Fruit fly (Drosophila melanogaster) whole organism, adult: ENCODE measurements around the gene amon.

ENCODE experiments used
- CG11617 ChIP-seq: fragments of 200-800 bp; sonication (Bioruptor generic); optimal IDR thresholded peaks from 2 replicates; lab custom pipeline; 2017; ENCODE audit warnings: mild to moderate bottlenecking, missing biosample characterization, missing genetic modification reagents, missing genetic modification characterization
- CG12768 ChIP-seq: fragments of 200-800 bp; sonication (Bioruptor generic); optimal IDR thresholded peaks from 2 replicates; lab custom pipeline; 2017; ENCODE audit warnings: missing biosample characterization, missing genetic modification characterization, mild to moderate bottlenecking, moderate library complexity, missing genetic modification reagents
- CG14711 ChIP-seq: fragments of 200-800 bp; sonication (Bioruptor generic); optimal IDR thresholded peaks from 2 replicates; lab custom pipeline; 2018; ENCODE audit warnings: missing biosample characterization, mild to moderate bottlenecking, missing genetic modification characterization, moderate library complexity
- CG1620 ChIP-seq: fragments of 200-800 bp; sonication (Bioruptor generic); optimal IDR thresholded peaks from 2 replicates; lab custom pipeline; 2016; ENCODE audit warnings: missing biosample characterization, missing genetic modification characterization
- CG33017 ChIP-seq: fragments of 200-800 bp; sonication (Bioruptor generic); optimal IDR thresholded peaks from 2 replicates; lab custom pipeline; 2018; ENCODE audit warnings: missing biosample characterization, mild to moderate bottlenecking, missing genetic modification characterization, moderate library complexity
- CG5204 ChIP-seq: fragments of 200-800 bp; sonication (Bioruptor generic); optimal IDR thresholded peaks from 2 replicates; lab custom pipeline; 2016; ENCODE audit warnings: missing biosample characterization, missing genetic modification characterization
- CG7045 ChIP-seq: fragments of 200-800 bp; sonication (Bioruptor generic); optimal IDR thresholded peaks from 2 replicates; lab custom pipeline; 2017; ENCODE audit warnings: missing biosample characterization, mild to moderate bottlenecking, missing genetic modification characterization
- CG7101 ChIP-seq: fragments of 200-800 bp; sonication (Bioruptor generic); optimal IDR thresholded peaks from 2 replicates; lab custom pipeline; 2018; ENCODE audit warnings: missing biosample characterization, mild to moderate bottlenecking, missing genetic modification characterization, moderate library complexity
- Clk ChIP-seq: fragments of 200-800 bp; sonication (Bioruptor generic); optimal IDR thresholded peaks from 2 replicates; lab custom pipeline; 2017; ENCODE audit warnings: missing biosample characterization, missing genetic modification characterization
- Crg-1 ChIP-seq: fragments of 200-800 bp; sonication (Bioruptor generic); optimal IDR thresholded peaks from 2 replicates; lab custom pipeline; 2016; ENCODE audit warnings: missing biosample characterization, missing genetic modification characterization
- Hr96 ChIP-seq: fragments of 200-800 bp; sonication (Bioruptor generic); optimal IDR thresholded peaks from 2 replicates; lab custom pipeline; 2016; ENCODE audit warnings: missing biosample characterization, missing genetic modification characterization
- Mnt ChIP-seq: fragments of 200-800 bp; sonication (Bioruptor generic); optimal IDR thresholded peaks from 2 replicates; lab custom pipeline; 2016; ENCODE audit warnings: missing biosample characterization, mild to moderate bottlenecking, missing genetic modification characterization
- bab1 ChIP-seq: fragments of 200-800 bp; sonication (Bioruptor generic); optimal IDR thresholded peaks from 3 replicates; lab custom pipeline; 2019; ENCODE audit warnings: missing biosample characterization, mild to moderate bottlenecking, missing genetic modification characterization, moderate library complexity
- cic ChIP-seq: fragments of 200-800 bp; sonication (Bioruptor generic); optimal IDR thresholded peaks from 2 replicates; lab custom pipeline; 2017; ENCODE audit warnings: missing biosample characterization, mild to moderate bottlenecking, missing genetic modification characterization, moderate library complexity
- cnc ChIP-seq, 2 experiments: fragments of >200 bp; optimal IDR thresholded peaks; 2 replicates each; lab custom pipeline; 2017
- kay ChIP-seq: fragments of 200-800 bp; sonication (Bioruptor generic); peaks from one replicate; lab custom pipeline; 2016; ENCODE audit warnings: missing biosample characterization, missing genetic modification characterization, borderline replicate concordance
- ovo ChIP-seq: fragments of 200-800 bp; sonication (Bioruptor generic); optimal IDR thresholded peaks from 2 replicates; lab custom pipeline; 2016; ENCODE audit warnings: missing biosample characterization, missing genetic modification characterization
- pad ChIP-seq: fragments of 200-800 bp; sonication (Bioruptor generic); optimal IDR thresholded peaks from 3 replicates; lab custom pipeline; 2017; ENCODE audit warnings: missing biosample characterization, missing genetic modification characterization, mild to moderate bottlenecking, moderate library complexity, missing genetic modification reagents
- tj ChIP-seq: fragments of 200-800 bp; sonication (Bioruptor generic); optimal IDR thresholded peaks from 3 replicates; lab custom pipeline; 2017; ENCODE audit warnings: missing biosample characterization, mild to moderate bottlenecking, missing genetic modification characterization, moderate library complexity
- toe ChIP-seq: fragments of 200-800 bp; sonication (Bioruptor generic); optimal IDR thresholded peaks from 2 replicates; lab custom pipeline; 2016; ENCODE audit warnings: missing biosample characterization, missing genetic modification characterization

Gene amon

DNA sequence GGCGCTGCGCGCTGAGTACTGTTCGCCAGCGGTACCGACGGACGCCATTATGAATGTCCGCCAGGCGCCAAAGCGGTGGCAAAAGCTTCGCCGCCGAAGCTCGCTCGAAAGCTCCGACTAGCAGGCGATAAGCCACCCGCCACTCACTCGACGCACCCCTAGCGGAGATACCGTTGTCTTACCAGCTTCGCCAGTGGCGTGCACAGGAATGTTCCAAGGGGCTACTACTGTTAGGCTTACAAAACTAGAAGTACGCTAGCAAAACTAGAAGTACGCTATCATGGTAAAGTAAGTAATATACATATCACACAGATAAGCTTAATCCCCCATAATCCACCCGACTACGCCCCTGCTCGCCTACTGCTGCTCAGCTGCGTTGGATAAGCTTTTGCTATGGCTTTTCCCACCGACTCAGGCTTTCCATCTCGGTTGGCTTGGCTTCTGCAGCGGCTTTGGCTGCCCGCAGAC, at the start of gene amon:
amon (minus strand) TSS at position 51 of the 468 bp plus-strand sequence.
- TF ChIP-seq cnc (optimal IDR thresholded peaks at IDR 0.05; lab: Kevin White, UChicago) (no peak), CG1620 (GFP tag; lab: Kevin White, UChicago) (peak; percentile 86), CG11617 (GFP tag; lab: Kevin White, UChicago) (peak; percentile 96), CG12768 (GFP tag; lab: Kevin White, UChicago) (peak; percentile 100), cic (GFP tag; lab: Kevin White, UChicago) (peak; percentile 95), Clk (peak; percentile 100), pad (peak; percentile 94), Mnt (GFP tag; lab: Kevin White, UChicago) (peak; percentile 91), tj (peak; percentile 83), CG14711 (tag; lab: Kevin White, UChicago) (peak; percentile 92), CG33017 (peak; percentile 98), ovo (GFP tag; lab: Kevin White, UChicago) (peak; percentile 92), bab1 (no peak), Crg-1 (GFP tag; lab: Kevin White, UChicago) (peak; percentile 96), Hr96 (GFP tag; lab: Kevin White, UChicago) (peak; percentile 99), CG5204 (GFP tag; lab: Kevin White, UChicago) (peak; percentile 99), kay (GFP tag; lab: Kevin White, UChicago) (no peak), CG7101 (tag; lab: Kevin White, UChicago) (peak; percentile 97), CG7045 (GFP tag; lab: Kevin White, UChicago) (peak; percentile 100), toe (GFP tag; lab: Kevin White, UChicago) (peak; percentile 99)

DNA sequence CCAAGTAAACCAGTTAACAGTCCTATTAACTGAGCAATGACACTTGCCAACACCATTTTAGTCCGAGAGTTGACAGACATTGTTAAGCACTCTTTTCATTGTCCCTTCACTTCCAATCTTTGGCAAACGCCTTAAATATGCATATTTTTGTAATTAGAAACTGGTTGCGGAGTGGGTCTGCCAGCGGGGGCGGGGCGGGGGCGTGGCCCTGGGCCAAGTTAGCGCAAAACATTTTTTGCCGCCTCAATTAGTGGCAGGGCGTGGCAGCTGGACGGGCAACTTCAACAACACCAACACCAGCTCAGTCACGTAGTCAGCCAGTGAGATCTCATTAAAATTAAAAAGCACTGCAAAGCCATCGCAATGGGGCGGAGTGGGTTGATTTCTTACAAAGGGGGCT, 47.7 kb upstream of the amon start:
- TF ChIP-seq cnc (optimal IDR thresholded peaks at IDR 0.05; lab: Kevin White, UChicago) (no peak), cic (GFP tag; lab: Kevin White, UChicago) (no peak), pad (no peak), CG7101 (tag; lab: Kevin White, UChicago) (no peak), CG1620 (GFP tag; lab: Kevin White, UChicago) (no peak), kay (GFP tag; lab: Kevin White, UChicago) (no peak), Clk (no peak), CG33017 (no peak), toe (GFP tag; lab: Kevin White, UChicago) (no peak), CG11617 (GFP tag; lab: Kevin White, UChicago) (no peak)

DNA sequence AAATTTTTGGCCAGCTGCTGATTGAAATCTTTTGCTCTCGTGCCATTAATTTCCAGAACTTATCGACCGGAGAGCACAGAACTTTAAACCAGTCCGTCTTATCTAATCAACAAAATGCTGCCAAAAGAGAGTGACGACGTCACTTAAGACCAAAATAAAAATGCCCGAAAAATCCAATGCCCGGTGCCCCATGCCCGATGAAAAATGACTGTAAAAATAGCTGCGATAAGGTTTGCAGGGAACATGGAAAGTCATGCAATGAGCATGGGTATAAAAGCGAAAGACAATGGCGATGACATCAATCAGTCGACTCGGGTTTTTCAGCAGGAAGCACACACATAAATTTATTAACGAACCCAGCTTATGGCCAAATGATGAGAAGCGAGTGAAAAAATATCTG, 23.4 kb upstream of the amon start, which contains the start of gene CG14247:
CG14247 (plus strand) TSS at position 301 of the 400 bp plus-strand sequence.
- no peak for TF ChIP-seq cic (GFP tag; lab: Kevin White, UChicago)
- TF ChIP-seq Hr96 (GFP tag; lab: Kevin White, UChicago), result no peak
- TF ChIP-seq bab1, result no peak
- TF ChIP-seq CG7101 (tag; lab: Kevin White, UChicago), result no peak
- no peak for TF ChIP-seq pad
- no peak for TF ChIP-seq CG14711 (tag; lab: Kevin White, UChicago)
- no peak for TF ChIP-seq ovo (GFP tag; lab: Kevin White, UChicago)
- no peak for TF ChIP-seq tj
- TF ChIP-seq CG12768 (GFP tag; lab: Kevin White, UChicago), result no peak
- TF ChIP-seq kay (GFP tag; lab: Kevin White, UChicago), result no peak
- TF ChIP-seq CG11617 (GFP tag; lab: Kevin White, UChicago), result no peak

DNA sequence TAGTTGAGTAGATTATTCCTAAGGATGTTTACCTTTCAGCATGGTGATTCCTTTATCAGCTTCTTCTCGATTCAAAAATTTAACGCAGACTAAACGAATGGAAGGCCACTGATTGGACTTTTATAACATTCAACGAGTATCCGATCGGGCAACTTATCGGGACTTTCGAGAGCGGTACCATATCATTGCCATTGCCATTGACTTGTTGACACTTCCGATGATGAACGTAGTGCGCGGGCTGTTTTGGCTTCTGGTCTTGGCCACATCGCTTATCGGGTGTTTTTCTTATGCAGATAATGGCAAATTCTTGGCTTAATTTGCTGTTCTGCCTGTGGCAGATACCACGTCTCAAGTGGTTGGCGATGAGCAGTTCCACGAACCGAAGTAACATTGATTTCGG, 22.2 kb upstream of the amon start, which contains the start of gene CG6403:
CG6403 (minus strand) TSS at position 101 of the 400 bp plus-strand sequence.
- TF ChIP-seq CG33017 (no peak), CG1620 (GFP tag; lab: Kevin White, UChicago) (no peak), CG5204 (GFP tag; lab: Kevin White, UChicago) (no peak), cic (GFP tag; lab: Kevin White, UChicago) (no peak), tj (no peak), bab1 (no peak), cnc (optimal IDR thresholded peaks at IDR 0.05; lab: Kevin White, UChicago) (no peak), Hr96 (GFP tag; lab: Kevin White, UChicago) (no peak), Clk (no peak), CG14711 (tag; lab: Kevin White, UChicago) (no peak), CG11617 (GFP tag; lab: Kevin White, UChicago) (no peak), pad (no peak), toe (GFP tag; lab: Kevin White, UChicago) (no peak)

DNA sequence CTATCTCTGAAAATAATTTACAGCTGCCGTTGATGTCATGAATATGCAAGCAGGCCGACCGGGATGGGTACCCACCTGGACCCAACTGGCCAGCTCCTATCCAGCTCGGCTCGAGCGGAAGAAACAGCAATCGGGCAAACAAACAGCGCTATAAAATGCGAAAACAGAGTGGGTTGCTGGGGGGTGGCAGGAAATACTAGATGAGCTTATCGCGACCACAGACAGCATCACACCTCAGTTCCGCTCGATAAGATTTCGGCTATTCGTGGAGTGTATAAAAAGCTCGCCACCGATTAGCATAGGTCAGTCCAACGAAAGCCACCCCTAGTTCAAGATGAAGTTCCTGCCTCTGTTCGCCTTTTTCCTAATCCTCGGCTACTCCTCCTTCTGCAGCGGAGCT, 14.5 kb upstream of the amon start, which contains the start of gene CG14245:
CG14245 (plus strand) TSS at position 301 of the 400 bp plus-strand sequence.
- TF ChIP-seq tj, result no peak
- TF ChIP-seq bab1, result no peak
- no peak for TF ChIP-seq cic (GFP tag; lab: Kevin White, UChicago)
- TF ChIP-seq Clk, result no peak
- no peak for TF ChIP-seq CG33017
- no peak for TF ChIP-seq CG12768 (GFP tag; lab: Kevin White, UChicago)
- TF ChIP-seq kay (GFP tag; lab: Kevin White, UChicago), result no peak
- no peak for TF ChIP-seq Hr96 (GFP tag; lab: Kevin White, UChicago)
- TF ChIP-seq toe (GFP tag; lab: Kevin White, UChicago), result no peak
- no peak for TF ChIP-seq CG1620 (GFP tag; lab: Kevin White, UChicago)
- TF ChIP-seq ovo (GFP tag; lab: Kevin White, UChicago), result no peak
- no peak for TF ChIP-seq CG14711 (tag; lab: Kevin White, UChicago)
- TF ChIP-seq CG7101 (tag; lab: Kevin White, UChicago), result no peak
- no peak for TF ChIP-seq Mnt (GFP tag; lab: Kevin White, UChicago)
- no peak for TF ChIP-seq CG7045 (GFP tag; lab: Kevin White, UChicago)
- no peak for TF ChIP-seq cnc (optimal IDR thresholded peaks at IDR 0.05; lab: Kevin White, UChicago)
- TF ChIP-seq pad, result no peak

DNA sequence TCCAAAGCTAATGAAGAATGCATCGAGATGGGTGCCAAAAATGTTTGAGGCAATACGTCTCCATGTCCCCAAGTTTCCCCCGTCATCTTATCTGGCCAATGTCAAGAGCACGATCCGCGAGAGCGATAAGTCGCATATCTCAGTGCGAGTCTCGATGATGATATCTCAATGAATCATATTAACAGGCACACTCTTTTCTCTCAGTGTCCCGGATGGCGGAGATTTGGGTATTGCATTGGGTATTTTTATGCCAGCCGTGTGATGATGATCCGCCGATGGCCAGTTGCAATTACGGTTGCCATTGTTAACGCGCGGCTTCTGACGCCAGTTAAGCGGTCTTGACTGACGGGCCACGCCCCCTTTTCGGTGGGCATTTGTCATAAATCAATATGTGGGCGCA, 13.1 kb upstream of the amon start, which contains the start of gene CG14246:
CG14246 (plus strand) TSS at position 301 of the 400 bp plus-strand sequence.
- TF ChIP-seq CG11617 (GFP tag; lab: Kevin White, UChicago) (no peak), toe (GFP tag; lab: Kevin White, UChicago) (no peak)
